Worm (Caenorhabditis elegans) whole organism, young adult: ENCODE data around the gene Y7A5A.3.

ENCODE experiments used
- ceh-27 ChIP-seq: fragments of 200-800 bp; sonication (Bioruptor generic); optimal IDR thresholded peaks from 2 replicates; lab custom pipeline; 2018; ENCODE audit warnings: mild to moderate bottlenecking, missing genetic modification characterization, moderate library complexity, missing compliant biosample characterization
- hmg-1.2 ChIP-seq: fragments of 200-800 bp; sonication (Bioruptor generic); IDR thresholded peaks from 2 replicates; pipeline ENCODE4 v1.3.6; 2022; ENCODE audit warnings: missing genetic modification reagents, missing genetic modification characterization, missing compliant biosample characterization

The Y7A5A.3 gene

ce11 chrX:15736419-15736818 lies 48.1 kb downstream of the Y7A5A.3 start (continued):
- TF ChIP-seq ceh-27 (GFP tag; lab: Kevin White, UChicago) (peak; percentile 49), hmg-1.2 (GFP tag; lab: Robert Waterston, UW) (peak; percentile 56)
